Fruit fly (Drosophila melanogaster) whole organism, embryonic: ENCODE measurements around the gene Neurl4.

Source experiments
- Aef1 ChIP-seq: fragments of 200-800 bp; sonication (Bioruptor generic); IDR thresholded peaks from 3 replicates; pipeline ENCODE4 v1.3.6; 2022; ENCODE audit warnings: missing biosample characterization, missing genetic modification characterization
- C15 ChIP-seq: fragments of 200-800 bp; sonication (Bioruptor generic); IDR thresholded peaks from 3 replicates; pipeline ENCODE4 v1.3.6; 2022; ENCODE audit warnings: missing biosample characterization, missing genetic modification characterization
- CG10147 ChIP-seq: fragments of 200-800 bp; sonication (Bioruptor generic); optimal IDR thresholded peaks from 2 replicates; lab custom pipeline; 2019; ENCODE audit warnings: missing biosample characterization, mild to moderate bottlenecking, missing genetic modification characterization, moderate library complexity
- CG12155 ChIP-seq: fragments of 200-800 bp; sonication (Bioruptor generic); optimal IDR thresholded peaks from 3 replicates; lab custom pipeline; 2016; ENCODE audit warnings: missing biosample characterization, missing genetic modification characterization
- CG12769 ChIP-seq: fragments of 200-800 bp; sonication (Bioruptor generic); optimal IDR thresholded peaks from 2 replicates; lab custom pipeline; 2019; ENCODE audit warnings: missing biosample characterization, mild to moderate bottlenecking, missing genetic modification characterization, moderate library complexity
- CG14014 ChIP-seq: fragments of 200-800 bp; sonication (Bioruptor generic); IDR thresholded peaks from 2 replicates; pipeline ENCODE4 v1.3.6; 2022; ENCODE audit warnings: missing biosample characterization, missing genetic modification characterization
- CG15479 ChIP-seq: fragments of 200-800 bp; sonication (Bioruptor generic); optimal IDR thresholded peaks from 3 replicates; lab custom pipeline; 2019; ENCODE audit warnings: missing biosample characterization, mild to moderate bottlenecking, missing genetic modification characterization, moderate library complexity
- CG18764 ChIP-seq: fragments of 200-800 bp; sonication (Bioruptor generic); optimal IDR thresholded peaks from 3 replicates; lab custom pipeline; 2016; ENCODE audit warnings: missing biosample characterization, missing genetic modification characterization
- CG2875 ChIP-seq: fragments of 200-800 bp; sonication (Bioruptor generic); optimal IDR thresholded peaks from 2 replicates; lab custom pipeline; 2017; ENCODE audit warnings: missing biosample characterization, mild to moderate bottlenecking, missing genetic modification characterization, missing genetic modification reagents
- CG30431 ChIP-seq: fragments of 200-800 bp; sonication (Bioruptor generic); optimal IDR thresholded peaks from 2 replicates; lab custom pipeline; 2017; ENCODE audit warnings: missing biosample characterization, missing genetic modification characterization
- CG6272 ChIP-seq: fragments of 200-800 bp; sonication (Bioruptor generic); IDR thresholded peaks from 2 replicates; pipeline ENCODE4 v1.3.6; 2022; ENCODE audit warnings: missing biosample characterization, missing genetic modification characterization
- CG6791 ChIP-seq: fragments of 200-800 bp; sonication (Bioruptor generic); IDR thresholded peaks from 3 replicates; pipeline ENCODE4 v1.3.6; 2022; ENCODE audit warnings: missing biosample characterization, missing genetic modification characterization; ENCODE audit not compliant: partially characterized antibody
- CG7271 ChIP-seq: fragments of 200-800 bp; sonication (Bioruptor generic); optimal IDR thresholded peaks from 2 replicates; lab custom pipeline; 2018; ENCODE audit warnings: missing biosample characterization, mild to moderate bottlenecking, missing genetic modification characterization, moderate library complexity
- CG7357 ChIP-seq: fragments of 200-800 bp; sonication (Bioruptor generic); IDR thresholded peaks from 3 replicates; pipeline ENCODE4 v1.3.6; 2022; ENCODE audit warnings: missing biosample characterization, missing genetic modification characterization
- CG8924 ChIP-seq: fragments of 200-800 bp; optimal IDR thresholded peaks from 3 replicates; lab custom pipeline; 2019; ENCODE audit warnings: missing biosample characterization, mild to moderate bottlenecking, missing genetic modification characterization, moderate library complexity
- CG8944 ChIP-seq: fragments of 200-800 bp; sonication (Bioruptor generic); optimal IDR thresholded peaks from 3 replicates; lab custom pipeline; 2016; ENCODE audit warnings: missing biosample characterization, missing genetic modification characterization
- CG9876 ChIP-seq: fragments of 200-800 bp; sonication (Bioruptor generic); optimal IDR thresholded peaks from 2 replicates; lab custom pipeline; 2016; ENCODE audit warnings: missing biosample characterization, missing genetic modification characterization
- CrebB ChIP-seq: fragments of 200-800 bp; sonication (Bioruptor generic); optimal IDR thresholded peaks from 3 replicates; lab custom pipeline; 2018; ENCODE audit warnings: missing biosample characterization, mild to moderate bottlenecking, missing genetic modification characterization
- D ChIP-seq, 2 experiments: fragments of 200-800 bp in 1 of 2; fragments of >200 bp in 1 of 2; sonication (Bioruptor generic) in 1 of 2; optimal IDR thresholded peaks; 2 replicates in 1 of 2; 3 replicates in 1 of 2; lab custom pipeline; 2017; ENCODE audit warnings: mild to moderate bottlenecking in 1 of 2, missing biosample characterization in 1 of 2, missing genetic modification characterization in 1 of 2, missing genetic modification reagents in 1 of 2
- Fer2 ChIP-seq: fragments of 200-800 bp; sonication (Bioruptor generic); optimal IDR thresholded peaks from 2 replicates; lab custom pipeline; 2018; ENCODE audit warnings: missing biosample characterization, mild to moderate bottlenecking, missing genetic modification characterization, moderate library complexity
- H2.0 ChIP-seq: fragments of 200-800 bp; sonication (Bioruptor generic); IDR thresholded peaks from 2 replicates; pipeline ENCODE4 v1.3.6; 2022; ENCODE audit warnings: missing biosample characterization, missing genetic modification characterization
- HHEX ChIP-seq: fragments of 200-800 bp; sonication (Bioruptor generic); optimal IDR thresholded peaks from 3 replicates; lab custom pipeline; 2017; ENCODE audit warnings: missing biosample characterization, mild to moderate bottlenecking, missing genetic modification characterization, missing genetic modification reagents
- NC2α ChIP-seq: fragments of 200-800 bp; sonication (Bioruptor generic); optimal IDR thresholded peaks from 2 replicates; lab custom pipeline; 2016; ENCODE audit warnings: missing biosample characterization, missing genetic modification characterization
- Nf-YB ChIP-seq: fragments of 200-800 bp; sonication (Bioruptor generic); optimal IDR thresholded peaks from 3 replicates; lab custom pipeline; 2019; ENCODE audit warnings: missing biosample characterization, mild to moderate bottlenecking, missing genetic modification characterization, moderate library complexity
- Oaz ChIP-seq: fragments of 200-800 bp; sonication (Bioruptor generic); IDR thresholded peaks from 2 replicates; pipeline ENCODE4 v1.3.6; 2022; ENCODE audit warnings: missing biosample characterization, missing genetic modification characterization
- PHDP ChIP-seq: fragments of 200-800 bp; sonication (Bioruptor generic); optimal IDR thresholded peaks from 3 replicates; lab custom pipeline; 2018; ENCODE audit warnings: missing biosample characterization, mild to moderate bottlenecking, missing genetic modification characterization, moderate library complexity
- Rfx ChIP-seq: fragments of 200-800 bp; sonication (Bioruptor generic); IDR thresholded peaks from 2 replicates; pipeline ENCODE4 v1.3.6; 2022; ENCODE audit warnings: missing biosample characterization, missing genetic modification characterization
- Sin3A ChIP-seq: fragments of >200 bp; optimal IDR thresholded peaks from 2 replicates; lab custom pipeline; 2018
- Vsx1 ChIP-seq: fragments of 200-800 bp; sonication (Bioruptor generic); optimal IDR thresholded peaks from 2 replicates; lab custom pipeline; 2017; ENCODE audit warnings: missing biosample characterization, mild to moderate bottlenecking, missing genetic modification characterization, missing genetic modification reagents
- Xbp1 ChIP-seq: fragments of 200-800 bp; sonication (Bioruptor generic); optimal IDR thresholded peaks from 3 replicates; lab custom pipeline; 2016; ENCODE audit warnings: missing biosample characterization, mild to moderate bottlenecking, missing genetic modification characterization
- aop ChIP-seq: fragments of 200-800 bp; sonication (Bioruptor generic); IDR thresholded peaks from 2 replicates; pipeline ENCODE4 v1.3.6; 2022; ENCODE audit warnings: missing biosample characterization, missing genetic modification characterization
- ap ChIP-seq: fragments of 200-800 bp; sonication (Bioruptor generic); IDR thresholded peaks from 2 replicates; pipeline ENCODE4 v1.3.6; 2022; ENCODE audit warnings: missing biosample characterization, missing genetic modification characterization
- ato ChIP-seq: fragments of 200-800 bp; sonication (Bioruptor generic); IDR thresholded peaks from 2 replicates; pipeline ENCODE4 v1.3.6; 2022; ENCODE audit warnings: missing biosample characterization, missing genetic modification characterization; ENCODE audit not compliant: partially characterized antibody
- crc ChIP-seq: fragments of 200-800 bp; sonication (Bioruptor generic); optimal IDR thresholded peaks from 2 replicates; lab custom pipeline; 2016; ENCODE audit warnings: missing biosample characterization, missing genetic modification characterization
- fd102C ChIP-seq: fragments of 200-800 bp; sonication (Bioruptor generic); optimal IDR thresholded peaks from 2 replicates; lab custom pipeline; 2018; ENCODE audit warnings: missing biosample characterization, mild to moderate bottlenecking, missing genetic modification characterization, moderate library complexity
- ftz-f1 ChIP-seq: fragments of 200-800 bp; sonication (Bioruptor generic); optimal IDR thresholded peaks from 2 replicates; lab custom pipeline; 2016; ENCODE audit warnings: missing biosample characterization, missing genetic modification characterization
- grau ChIP-seq: fragments of 200-800 bp; optimal IDR thresholded peaks from 3 replicates; lab custom pipeline; 2019; ENCODE audit warnings: missing biosample characterization, mild to moderate bottlenecking, missing genetic modification characterization, moderate library complexity
- gsb ChIP-seq: fragments of 200-800 bp; sonication (Bioruptor generic); IDR thresholded peaks from 2 replicates; pipeline ENCODE4 v1.3.6; 2022; ENCODE audit warnings: missing biosample characterization, missing genetic modification characterization
- jing ChIP-seq: fragments of 200-800 bp; sonication (Bioruptor generic); optimal IDR thresholded peaks from 2 replicates; lab custom pipeline; 2018; ENCODE audit warnings: missing biosample characterization, mild to moderate bottlenecking, missing genetic modification characterization
- klu ChIP-seq: fragments of 200-800 bp; sonication (Bioruptor generic); IDR thresholded peaks from 2 replicates; pipeline ENCODE4 v1.3.6; 2022; ENCODE audit warnings: missing biosample characterization, missing genetic modification characterization
- oc ChIP-seq: fragments of 200-800 bp; sonication (Bioruptor generic); optimal IDR thresholded peaks from 2 replicates; lab custom pipeline; 2018; ENCODE audit warnings: missing biosample characterization, mild to moderate bottlenecking, missing genetic modification characterization, moderate library complexity
- pb ChIP-seq: fragments of 200-800 bp; sonication (Bioruptor generic); optimal IDR thresholded peaks from 3 replicates; lab custom pipeline; 2016; ENCODE audit warnings: missing biosample characterization, missing genetic modification characterization
- prd ChIP-seq, 3 experiments: fragments of >200 bp in 2 of 3; fragments of 200-800 bp in 1 of 3; sonication (Bioruptor generic) in 1 of 3; optimal IDR thresholded peaks in 2 of 3; IDR thresholded peaks in 1 of 3; 2 replicates in 2 of 3; 3 replicates in 1 of 3; pipeline versions ENCODE4 v1.3.6 to Lab custom; 2017 to 2022; ENCODE audit warnings: missing biosample characterization in 1 of 3, missing genetic modification characterization in 1 of 3
- psq ChIP-seq: fragments of 200-800 bp; sonication (Bioruptor generic); optimal IDR thresholded peaks from 2 replicates; lab custom pipeline; 2017; ENCODE audit warnings: missing biosample characterization, missing genetic modification characterization
- pzg ChIP-seq: fragments of 200-800 bp; sonication (Bioruptor generic); optimal IDR thresholded peaks from 3 replicates; lab custom pipeline; 2018; ENCODE audit warnings: missing biosample characterization, mild to moderate bottlenecking, missing genetic modification characterization, moderate library complexity
- row ChIP-seq: fragments of 200-800 bp; sonication (Bioruptor generic); IDR thresholded peaks from 3 replicates; pipeline ENCODE4 v1.3.6; 2022; ENCODE audit warnings: missing biosample characterization, missing genetic modification characterization
- schlank ChIP-seq: fragments of 200-800 bp; sonication (Bioruptor generic); optimal IDR thresholded peaks from 2 replicates; lab custom pipeline; 2018; ENCODE audit warnings: missing biosample characterization, mild to moderate bottlenecking, missing genetic modification characterization
- scrt ChIP-seq: fragments of 200-800 bp; sonication (Bioruptor generic); optimal IDR thresholded peaks from 2 replicates; lab custom pipeline; 2018; ENCODE audit warnings: missing biosample characterization, mild to moderate bottlenecking, missing genetic modification characterization, moderate library complexity
- shn ChIP-seq: fragments of 200-800 bp; sonication (Bioruptor generic); optimal IDR thresholded peaks from 3 replicates; lab custom pipeline; 2016; ENCODE audit warnings: missing biosample characterization, missing genetic modification characterization
- slp2 ChIP-seq: fragments of 200-800 bp; sonication (Bioruptor generic); optimal IDR thresholded peaks from 2 replicates; lab custom pipeline; 2016; ENCODE audit warnings: missing biosample characterization, missing genetic modification characterization
- sug ChIP-seq: fragments of 200-800 bp; optimal IDR thresholded peaks from 2 replicates; lab custom pipeline; 2019; ENCODE audit warnings: missing biosample characterization, mild to moderate bottlenecking, missing genetic modification characterization, moderate library complexity
- tio ChIP-seq: fragments of 200-800 bp; sonication (Bioruptor generic); optimal IDR thresholded peaks from 2 replicates; lab custom pipeline; 2017; ENCODE audit warnings: missing biosample characterization, missing genetic modification characterization, inconsistent platforms

Neurl4 gene

dm6 chr3L:13996992-13997391 lies 52.7 kb downstream of the Neurl4 start, which contains the start of gene CG17361 (continued):
- TF ChIP-seq CG18764 (GFP tag; lab: Kevin White, UChicago) (no peak), ap (GFP tag; lab: Robert Waterston, UW) (no peak), D (optimal IDR thresholded peaks at IDR 0.05; lab: Kevin White, UChicago) (no peak), D (GFP tag; optimal IDR thresholded peaks at IDR 0.05; lab: Kevin White, UChicago) (no peak), CG30431 (no peak), shn (GFP tag; lab: Kevin White, UChicago) (no peak), ato (GFP tag; lab: Robert Waterston, UW) (no peak), aop (no peak), fd102C (GFP tag; lab: Kevin White, UChicago) (no peak), CG12155 (GFP tag; lab: Kevin White, UChicago) (no peak), Fer2 (tag; lab: Kevin White, UChicago) (no peak), oc (no peak), CG8944 (GFP tag; lab: Kevin White, UChicago) (no peak), CG8924 (tag; lab: Kevin White, UChicago) (peak; percentile 23), CrebB (tag; lab: Kevin White, UChicago) (no peak), Oaz (no peak), Rfx (GFP tag; lab: Robert Waterston, UW) (no peak), CG2875 (no peak), CG15479 (GFP tag; lab: Kevin White, UChicago) (no peak), Xbp1 (GFP tag; lab: Kevin White, UChicago) (no peak), ftz-f1 (no peak), pzg (GFP tag; lab: Kevin White, UChicago) (peak; percentile 38), CG14014 (GFP tag; lab: Robert Waterston, UW) (no peak), tio (GFP tag; lab: Kevin White, UChicago) (no peak), gsb (GFP tag; lab: Robert Waterston, UW) (no peak), schlank (tag; lab: Kevin White, UChicago) (no peak), CG7357 (no peak), scrt (GFP tag; lab: Kevin White, UChicago) (no peak), prd (optimal IDR thresholded peaks at IDR 0.05; lab: Kevin White, UChicago) (no peak), prd (GFP tag; IDR thresholded peaks at IDR 0.05; lab: Robert Waterston, UW) (no peak), sug (tag; lab: Kevin White, UChicago) (no peak), Sin3A (lab: Kevin White, UChicago) (no peak), grau (tag; lab: Kevin White, UChicago) (peak; percentile 36), CG9876 (GFP tag; lab: Kevin White, UChicago) (no peak), Aef1 (GFP tag; lab: Robert Waterston, UW) (no peak), H2.0 (no peak), Nf-YB (GFP tag; lab: Kevin White, UChicago) (no peak), slp2 (no peak), PHDP (tag; lab: Kevin White, UChicago) (no peak), CG7271 (no peak), HHEX (GFP tag; lab: Kevin White, UChicago) (no peak), pb (no peak), jing (no peak), CG10147 (GFP tag; lab: Kevin White, UChicago) (no peak), CG12769 (tag; lab: Kevin White, UChicago) (no peak), CG6272 (GFP tag; lab: Robert Waterston, UW) (no peak), Vsx1 (GFP tag; lab: Kevin White, UChicago) (no peak), psq (GFP tag; lab: Kevin White, UChicago) (no peak), klu (GFP tag; lab: Robert Waterston, UW) (no peak), NC2α (GFP tag; lab: Kevin White, UChicago) (no peak), CG6791 (GFP tag; lab: Robert Waterston, UW) (no peak), C15 (no peak), row (GFP tag; lab: Robert Waterston, UW) (peak; percentile 81), crc (GFP tag; lab: Kevin White, UChicago) (no peak)
